Worm (Caenorhabditis elegans) whole organism, L3 larva: Measurements from ENCODE around the gene ram-2.

Source experiments
- ama-1 ChIP-seq: fragments of 150-350 bp; optimal IDR thresholded peaks from 2 replicates; lab custom pipeline; 2018
- ceh-82 ChIP-seq: fragments of 150-350 bp; optimal IDR thresholded peaks from 2 replicates; lab custom pipeline; 2014; ENCODE audit warnings: missing biosample characterization, missing genetic modification characterization
- elt-1 ChIP-seq: fragments of 150-350 bp; optimal IDR thresholded peaks from 2 replicates; lab custom pipeline; 2014; ENCODE audit warnings: missing biosample characterization, missing genetic modification characterization
- elt-3 ChIP-seq, 3 experiments: fragments of 150-350 bp in 1 of 3; sonication (generic microtip) in 2 of 3; optimal IDR thresholded peaks; 2 replicates in 2 of 3; 4 replicates in 1 of 3; lab custom pipeline; 2014 to 2017; ENCODE audit warnings: missing biosample characterization in 3 of 3, missing genetic modification characterization in 3 of 3
- fos-1 ChIP-seq: fragments of 150-350 bp; optimal IDR thresholded peaks from 2 replicates; lab custom pipeline; 2014; ENCODE audit warnings: missing biosample characterization, missing genetic modification characterization
- mml-1 ChIP-seq: fragments of 150-350 bp; sonication (generic microtip); optimal IDR thresholded peaks from 3 replicates; lab custom pipeline; 2014; ENCODE audit warnings: missing biosample characterization, missing genetic modification characterization
- nfya-1 ChIP-seq: sonication (generic microtip); optimal IDR thresholded peaks from 2 replicates; lab custom pipeline; 2017; ENCODE audit warnings: missing genetic modification characterization, mild to moderate bottlenecking, missing compliant biosample characterization, antibody characterized with exemption, moderate library complexity; ENCODE audit not compliant: insufficient read depth
- nhr-77 ChIP-seq: fragments of 150-350 bp; optimal IDR thresholded peaks from 2 replicates; lab custom pipeline; 2014; ENCODE audit warnings: missing biosample characterization, missing genetic modification characterization
- pqm-1 ChIP-seq: fragments of 150-350 bp; optimal IDR thresholded peaks from 2 replicates; lab custom pipeline; 2017; ENCODE audit warnings: missing biosample characterization, missing genetic modification characterization, inconsistent platforms
- skn-1 ChIP-seq: fragments of 150-350 bp; optimal IDR thresholded peaks from 2 replicates; lab custom pipeline; 2014; ENCODE audit warnings: missing biosample characterization, missing genetic modification characterization
- ztf-11 ChIP-seq: fragments of 150-350 bp; optimal IDR thresholded peaks from 2 replicates; lab custom pipeline; 2014; ENCODE audit warnings: missing biosample characterization, missing genetic modification characterization

- TF ChIP-seq ztf-11 (no peak), ama-1 (no peak), fos-1 (no peak), skn-1 (tag; lab: Kevin White, UChicago) (no peak), nfya-1 (tag; lab: Kevin White, UChicago) (no peak), elt-3 (tag; optimal IDR thresholded peaks at IDR 0.05; lab: Kevin White, UChicago) (no peak), pqm-1 (tag; lab: Kevin White, UChicago) (no peak), nhr-77 (tag; lab: Kevin White, UChicago) (no peak), mml-1 (no peak), ceh-82 (no peak), elt-1 (tag; lab: Kevin White, UChicago) (no peak)
Observed at ce11 chrII:11032812-11033211, 16.1 kb upstream of the ram-2 start.
